Fruit fly (Drosophila melanogaster): Measurements from ENCODE around the gene CG5644.

Gene CG5644

dm6 chr3L:8956669-8957068 is 23.0 kb downstream of the CG5644 start, which contains the start of gene mRpL12:
TSS of gene mRpL12 (plus strand) at chr3L:8956791.
- TF ChIP-seq Dll (optimal IDR thresholded peaks at IDR 0.05) = no peak
- TF ChIP-seq pan (optimal IDR thresholded peaks at IDR 0.05) = no peak
- no peak for TF ChIP-seq psq (optimal IDR thresholded peaks at IDR 0.05)
- TF ChIP-seq CG8478 (optimal IDR thresholded peaks at IDR 0.05) = no peak
- TF ChIP-seq EcR (GFP tag; optimal IDR thresholded peaks at IDR 0.05) = no peak
- TF ChIP-seq usp (GFP tag; optimal IDR thresholded peaks at IDR 0.05) = no peak

- TF ChIP-seq Dll (optimal IDR thresholded peaks at IDR 0.05) = peak; percentile 38
- no peak for TF ChIP-seq psq (optimal IDR thresholded peaks at IDR 0.05)
These were observed 24.5 kb downstream of the CG5644 start for dm6 chr3L:8955199-8955598.

dm6 chr3L:8954648-8955033 is 25.0 kb downstream of the CG5644 start, which contains the start of gene GNBP3:
TSS of gene GNBP3 (plus strand) at chr3L:8955021.
- TF ChIP-seq psq (optimal IDR thresholded peaks at IDR 0.05) = no peak
- no peak for TF ChIP-seq CG8478 (optimal IDR thresholded peaks at IDR 0.05)
- no peak for TF ChIP-seq EcR (GFP tag; optimal IDR thresholded peaks at IDR 0.05)
- no peak for TF ChIP-seq Dll (optimal IDR thresholded peaks at IDR 0.05)
- TF ChIP-seq usp (GFP tag; optimal IDR thresholded peaks at IDR 0.05) = no peak
- no peak for TF ChIP-seq pan (optimal IDR thresholded peaks at IDR 0.05)

dm6 chr3L:8953962-8954647 is 25.6 kb downstream of the CG5644 start, which contains the start of the genes CG43783 and orb2:
TSS of gene CG43783 (minus strand) at chr3L:8954272.
TSS of gene orb2 (minus strand) at chr3L:8954463.
- TF ChIP-seq EcR (GFP tag; optimal IDR thresholded peaks at IDR 0.05) = no peak
- no peak for TF ChIP-seq Dll (optimal IDR thresholded peaks at IDR 0.05)
- no peak for TF ChIP-seq CG8478 (optimal IDR thresholded peaks at IDR 0.05)
- TF ChIP-seq usp (GFP tag; optimal IDR thresholded peaks at IDR 0.05) = no peak

dm6 chr3L:8953199-8953956 is 26.3 kb downstream of the CG5644 start:
- TF ChIP-seq pan (optimal IDR thresholded peaks at IDR 0.05) = peak; percentile 15
- no peak for TF ChIP-seq psq (optimal IDR thresholded peaks at IDR 0.05)

dm6 chr3L:8952549-8953198 is 27.0 kb downstream of the CG5644 start:
- TF ChIP-seq psq (optimal IDR thresholded peaks at IDR 0.05) (no peak), usp (GFP tag; optimal IDR thresholded peaks at IDR 0.05) (no peak), pan (optimal IDR thresholded peaks at IDR 0.05) (no peak), Dll (optimal IDR thresholded peaks at IDR 0.05) (no peak)

dm6 chr3L:8951507-8951906 is 28.2 kb downstream of the CG5644 start:
- TF ChIP-seq pan (optimal IDR thresholded peaks at IDR 0.05) (no peak), EcR (GFP tag; optimal IDR thresholded peaks at IDR 0.05) (no peak), CG8478 (optimal IDR thresholded peaks at IDR 0.05) (no peak), usp (GFP tag; optimal IDR thresholded peaks at IDR 0.05) (no peak), Dll (optimal IDR thresholded peaks at IDR 0.05) (no peak), psq (optimal IDR thresholded peaks at IDR 0.05) (no peak)

- no peak for TF ChIP-seq CG8478 (optimal IDR thresholded peaks at IDR 0.05)
- TF ChIP-seq EcR (GFP tag; optimal IDR thresholded peaks at IDR 0.05) = no peak
- TF ChIP-seq pan (optimal IDR thresholded peaks at IDR 0.05) = no peak
- no peak for TF ChIP-seq psq (optimal IDR thresholded peaks at IDR 0.05)
- TF ChIP-seq Dll (optimal IDR thresholded peaks at IDR 0.05) = no peak
- TF ChIP-seq usp (GFP tag; optimal IDR thresholded peaks at IDR 0.05) = no peak
These were observed 28.7 kb downstream of the CG5644 start for dm6 chr3L:8950955-8951354.

- TF ChIP-seq psq (optimal IDR thresholded peaks at IDR 0.05) (no peak), usp (GFP tag; optimal IDR thresholded peaks at IDR 0.05) (no peak), pan (optimal IDR thresholded peaks at IDR 0.05) (no peak), CG8478 (optimal IDR thresholded peaks at IDR 0.05) (no peak), Dll (optimal IDR thresholded peaks at IDR 0.05) (no peak), EcR (GFP tag; optimal IDR thresholded peaks at IDR 0.05) (no peak)
These were observed 29.9 kb downstream of the CG5644 start for dm6 chr3L:8949823-8950222.

dm6 chr3L:8947848-8948494 is 31.7 kb downstream of the CG5644 start:
- TF ChIP-seq Dll (optimal IDR thresholded peaks at IDR 0.05) = no peak
- no peak for TF ChIP-seq pan (optimal IDR thresholded peaks at IDR 0.05)
- no peak for TF ChIP-seq EcR (GFP tag; optimal IDR thresholded peaks at IDR 0.05)
- TF ChIP-seq usp (GFP tag; optimal IDR thresholded peaks at IDR 0.05) = no peak
- TF ChIP-seq CG8478 (optimal IDR thresholded peaks at IDR 0.05) = no peak
- TF ChIP-seq psq (optimal IDR thresholded peaks at IDR 0.05) = no peak

dm6 chr3L:8939654-8940053 is 40.0 kb downstream of the CG5644 start:
- TF ChIP-seq pan (optimal IDR thresholded peaks at IDR 0.05) (no peak), EcR (GFP tag; optimal IDR thresholded peaks at IDR 0.05) (no peak), usp (GFP tag; optimal IDR thresholded peaks at IDR 0.05) (no peak), psq (optimal IDR thresholded peaks at IDR 0.05) (no peak), CG8478 (optimal IDR thresholded peaks at IDR 0.05) (no peak), Dll (optimal IDR thresholded peaks at IDR 0.05) (no peak)

- TF ChIP-seq pan (optimal IDR thresholded peaks at IDR 0.05) (no peak), CG8478 (optimal IDR thresholded peaks at IDR 0.05) (no peak), Dll (optimal IDR thresholded peaks at IDR 0.05) (no peak), EcR (GFP tag; optimal IDR thresholded peaks at IDR 0.05) (no peak), psq (optimal IDR thresholded peaks at IDR 0.05) (no peak), usp (GFP tag; optimal IDR thresholded peaks at IDR 0.05) (no peak)
These were observed 47.8 kb downstream of the CG5644 start for dm6 chr3L:8931916-8932315.

All from whole organism.